Fruit fly (Drosophila melanogaster) whole organism, embryonic: ENCODE results near the gene CAH7.

Source experiments
- Awh ChIP-seq: fragments of 200-800 bp; sonication (Bioruptor generic); IDR thresholded peaks from 2 replicates; pipeline ENCODE4, ENCODE4 v1.3.6; 2022; ENCODE audit warnings: missing biosample characterization, missing genetic modification characterization
- B-H2 ChIP-seq: fragments of 200-800 bp; sonication (Bioruptor generic); optimal IDR thresholded peaks from 2 replicates; lab custom pipeline; 2018; ENCODE audit warnings: missing biosample characterization, mild to moderate bottlenecking, missing genetic modification characterization
- BEAF-32 ChIP-seq: fragments of 200-800 bp; sonication (Bioruptor generic); optimal IDR thresholded peaks from 3 replicates; lab custom pipeline; 2017; ENCODE audit warnings: missing biosample characterization, missing genetic modification characterization, mild to moderate bottlenecking, moderate library complexity, missing genetic modification reagents
- CG10366 ChIP-seq: fragments of 200-800 bp; sonication (Bioruptor generic); IDR thresholded peaks from 2 replicates; pipeline ENCODE4 v1.3.6; 2022; ENCODE audit warnings: missing biosample characterization, missing genetic modification characterization
- CG11723 ChIP-seq: fragments of 200-800 bp; sonication (Bioruptor generic); optimal IDR thresholded peaks from 2 replicates; lab custom pipeline; 2017; ENCODE audit warnings: missing biosample characterization, mild to moderate bottlenecking, missing genetic modification characterization
- CG13624 ChIP-seq: fragments of 200-800 bp; sonication (Bioruptor generic); optimal IDR thresholded peaks from 2 replicates; lab custom pipeline; 2016; ENCODE audit warnings: missing biosample characterization, missing genetic modification characterization
- CG14441 ChIP-seq: fragments of 200-800 bp; sonication (Bioruptor generic); IDR thresholded peaks from 2 replicates; pipeline ENCODE4 v1.3.6; 2022; ENCODE audit warnings: missing biosample characterization, missing genetic modification characterization
- CG15479 ChIP-seq: fragments of 200-800 bp; sonication (Bioruptor generic); optimal IDR thresholded peaks from 3 replicates; lab custom pipeline; 2019; ENCODE audit warnings: missing biosample characterization, mild to moderate bottlenecking, missing genetic modification characterization, moderate library complexity
- CG18619 ChIP-seq: fragments of 200-800 bp; sonication (Bioruptor generic); optimal IDR thresholded peaks from 3 replicates; lab custom pipeline; 2017; ENCODE audit warnings: missing biosample characterization, mild to moderate bottlenecking, missing genetic modification characterization
- CG2889 ChIP-seq: fragments of 200-800 bp; sonication (Bioruptor generic); IDR thresholded peaks from 3 replicates; pipeline ENCODE4 v1.3.6; 2022; ENCODE audit warnings: missing biosample characterization, missing genetic modification characterization
- CG30403 ChIP-seq: fragments of 200-800 bp; sonication (Bioruptor generic); optimal IDR thresholded peaks from 3 replicates; lab custom pipeline; 2016; ENCODE audit warnings: missing biosample characterization, missing genetic modification characterization
- CG4282 ChIP-seq: fragments of 200-800 bp; sonication (Bioruptor generic); optimal IDR thresholded peaks from 2 replicates; lab custom pipeline; 2016; ENCODE audit warnings: missing biosample characterization, missing genetic modification characterization
- CG7271 ChIP-seq: fragments of 200-800 bp; sonication (Bioruptor generic); optimal IDR thresholded peaks from 2 replicates; lab custom pipeline; 2018; ENCODE audit warnings: missing biosample characterization, mild to moderate bottlenecking, missing genetic modification characterization, moderate library complexity
- CG8388 ChIP-seq: fragments of 200-800 bp; sonication (Bioruptor generic); optimal IDR thresholded peaks from 2 replicates; lab custom pipeline; 2019; ENCODE audit warnings: missing biosample characterization, mild to moderate bottlenecking, missing genetic modification characterization, moderate library complexity
- CG9932 ChIP-seq: fragments of 200-800 bp; sonication (Bioruptor generic); IDR thresholded peaks from 2 replicates; pipeline ENCODE4 v1.3.6; 2022; ENCODE audit warnings: missing biosample characterization, missing genetic modification characterization
- CoRest ChIP-seq: fragments of 200-800 bp; sonication (Bioruptor generic); optimal IDR thresholded peaks from 3 replicates; lab custom pipeline; 2018; ENCODE audit warnings: missing biosample characterization, mild to moderate bottlenecking, missing genetic modification characterization, moderate library complexity
- E2f2 ChIP-seq: fragments of 200-800 bp; sonication (Bioruptor generic); IDR thresholded peaks from 2 replicates; pipeline ENCODE4 v1.3.6; 2022; ENCODE audit warnings: missing biosample characterization, missing genetic modification characterization
- Fer3 ChIP-seq: fragments of 200-800 bp; sonication (Bioruptor generic); optimal IDR thresholded peaks from 2 replicates; lab custom pipeline; 2018; ENCODE audit warnings: missing biosample characterization, mild to moderate bottlenecking, missing genetic modification characterization, moderate library complexity
- HLH4C ChIP-seq: fragments of 200-800 bp; sonication (Bioruptor generic); IDR thresholded peaks from 3 replicates; pipeline ENCODE4 v1.3.6; 2022; ENCODE audit warnings: missing biosample characterization, missing genetic modification characterization; ENCODE audit not compliant: partially characterized antibody
- Hey ChIP-seq: fragments of 200-800 bp; sonication (Bioruptor generic); optimal IDR thresholded peaks from 3 replicates; lab custom pipeline; 2018; ENCODE audit warnings: missing biosample characterization, mild to moderate bottlenecking, missing genetic modification characterization
- Hr78 ChIP-seq, 2 experiments: fragments of 200-800 bp in 1 of 2; fragments of >200 bp in 1 of 2; sonication (Bioruptor generic) in 1 of 2; optimal IDR thresholded peaks; 2 replicates each; lab custom pipeline; 2017 to 2019; ENCODE audit warnings: missing biosample characterization in 2 of 2, missing genetic modification characterization in 2 of 2, mild to moderate bottlenecking in 1 of 2, moderate library complexity in 1 of 2
- Mad ChIP-seq: fragments of 200-800 bp; sonication (Bioruptor generic); optimal IDR thresholded peaks from 2 replicates; lab custom pipeline; 2016; ENCODE audit warnings: missing biosample characterization, missing genetic modification characterization
- NFAT ChIP-seq: fragments of 200-800 bp; sonication (Bioruptor generic); IDR thresholded peaks from 2 replicates; pipeline ENCODE4 v1.3.6; 2022; ENCODE audit warnings: missing biosample characterization, missing genetic modification characterization
- Nf-YB ChIP-seq: fragments of 200-800 bp; sonication (Bioruptor generic); optimal IDR thresholded peaks from 3 replicates; lab custom pipeline; 2019; ENCODE audit warnings: missing biosample characterization, mild to moderate bottlenecking, missing genetic modification characterization, moderate library complexity
- Oli ChIP-seq: fragments of 200-800 bp; sonication (Bioruptor generic); optimal IDR thresholded peaks from 2 replicates; lab custom pipeline; 2018; ENCODE audit warnings: missing biosample characterization, mild to moderate bottlenecking, missing genetic modification characterization, moderate library complexity
- Ravus ChIP-seq: fragments of 200-800 bp; sonication (Bioruptor generic); IDR thresholded peaks from 2 replicates; pipeline ENCODE4 v1.3.6; 2022; ENCODE audit warnings: missing biosample characterization, missing genetic modification characterization
- abd-A ChIP-seq: fragments of 200-800 bp; sonication (Bioruptor generic); optimal IDR thresholded peaks from 3 replicates; lab custom pipeline; 2019; ENCODE audit warnings: missing biosample characterization, mild to moderate bottlenecking, missing genetic modification characterization, moderate library complexity
- btn ChIP-seq: fragments of 200-800 bp; sonication (Bioruptor generic); optimal IDR thresholded peaks from 2 replicates; lab custom pipeline; 2016; ENCODE audit warnings: missing biosample characterization, missing genetic modification characterization
- cas ChIP-seq: fragments of 200-800 bp; sonication (Bioruptor generic); IDR thresholded peaks from 2 replicates; pipeline ENCODE4 v1.3.6; 2022; ENCODE audit warnings: missing biosample characterization, missing genetic modification characterization
- chm ChIP-seq: fragments of 200-800 bp; sonication (Bioruptor generic); IDR thresholded peaks from 2 replicates; pipeline ENCODE4 v1.3.6; 2022; ENCODE audit warnings: missing biosample characterization, missing genetic modification characterization
- da ChIP-seq: fragments of 200-800 bp; sonication (Bioruptor generic); optimal IDR thresholded peaks from 2 replicates; lab custom pipeline; 2016; ENCODE audit warnings: missing biosample characterization, missing genetic modification characterization
- dimm ChIP-seq: fragments of 200-800 bp; sonication (Bioruptor generic); IDR thresholded peaks from 2 replicates; pipeline ENCODE4 v1.3.6; 2022; ENCODE audit warnings: missing biosample characterization, missing genetic modification characterization
- ewg ChIP-seq: fragments of 200-800 bp; sonication (Bioruptor generic); optimal IDR thresholded peaks from 3 replicates; lab custom pipeline; 2017; ENCODE audit warnings: mild to moderate bottlenecking, missing biosample characterization, missing genetic modification reagents, missing genetic modification characterization
- gem ChIP-seq: fragments of 200-800 bp; sonication (Bioruptor generic); optimal IDR thresholded peaks from 2 replicates; lab custom pipeline; 2019; ENCODE audit warnings: missing biosample characterization, mild to moderate bottlenecking, missing genetic modification characterization, moderate library complexity
- hb ChIP-seq: fragments of 200-800 bp; sonication (Bioruptor generic); IDR thresholded peaks from 3 replicates; pipeline ENCODE4 v1.3.6; 2022; ENCODE audit warnings: missing biosample characterization, missing genetic modification characterization; ENCODE audit not compliant: partially characterized antibody
- ind ChIP-seq: fragments of 200-800 bp; sonication (Bioruptor generic); optimal IDR thresholded peaks from 3 replicates; lab custom pipeline; 2016; ENCODE audit warnings: missing biosample characterization, missing genetic modification characterization
- lilli ChIP-seq: fragments of 200-800 bp; sonication (Bioruptor generic); optimal IDR thresholded peaks from 3 replicates; lab custom pipeline; 2016; ENCODE audit warnings: missing biosample characterization, missing genetic modification characterization
- maf-S ChIP-seq: fragments of 200-800 bp; sonication (Bioruptor generic); optimal IDR thresholded peaks from 2 replicates; lab custom pipeline; 2016; ENCODE audit warnings: missing biosample characterization, missing genetic modification characterization
- nau ChIP-seq: fragments of 200-800 bp; sonication (Bioruptor generic); optimal IDR thresholded peaks from 3 replicates; lab custom pipeline; 2017; ENCODE audit warnings: missing biosample characterization, mild to moderate bottlenecking, missing genetic modification characterization, missing genetic modification reagents
- org-1 ChIP-seq: fragments of 200-800 bp; sonication (Bioruptor generic); optimal IDR thresholded peaks from 2 replicates; lab custom pipeline; 2017; ENCODE audit warnings: missing biosample characterization, missing genetic modification characterization
- phol ChIP-seq: fragments of 200-800 bp; sonication (Bioruptor generic); optimal IDR thresholded peaks from 3 replicates; lab custom pipeline; 2018; ENCODE audit warnings: missing biosample characterization, mild to moderate bottlenecking, missing genetic modification characterization, moderate library complexity
- prd ChIP-seq, 3 experiments: fragments of >200 bp in 2 of 3; fragments of 200-800 bp in 1 of 3; sonication (Bioruptor generic) in 1 of 3; optimal IDR thresholded peaks in 2 of 3; IDR thresholded peaks in 1 of 3; 2 replicates in 2 of 3; 3 replicates in 1 of 3; pipeline versions ENCODE4 v1.3.6 to Lab custom; 2017 to 2022; ENCODE audit warnings: missing biosample characterization in 1 of 3, missing genetic modification characterization in 1 of 3
- pros ChIP-seq: fragments of 200-800 bp; sonication (Bioruptor generic); optimal IDR thresholded peaks from 3 replicates; lab custom pipeline; 2019; ENCODE audit warnings: missing biosample characterization, mild to moderate bottlenecking, missing genetic modification characterization, moderate library complexity
- sc ChIP-seq, 3 experiments: fragments of >200 bp in 2 of 3; fragments of 200-800 bp in 1 of 3; sonication (Bioruptor generic) in 1 of 3; optimal IDR thresholded peaks; 2 replicates in 2 of 3; 3 replicates in 1 of 3; lab custom pipeline; 2017; ENCODE audit warnings: mild to moderate bottlenecking in 1 of 3, missing biosample characterization in 1 of 3, missing genetic modification characterization in 1 of 3, missing genetic modification reagents in 1 of 3
- stc ChIP-seq: fragments of 200-800 bp; sonication (Bioruptor generic); IDR thresholded peaks from 2 replicates; pipeline ENCODE4 v1.3.6; 2022; ENCODE audit warnings: missing biosample characterization, missing genetic modification characterization
- unc-4 ChIP-seq: fragments of 200-800 bp; sonication (Bioruptor generic); IDR thresholded peaks from 2 replicates; pipeline ENCODE4 v1.3.6; 2022; ENCODE audit warnings: missing biosample characterization, missing genetic modification characterization; ENCODE audit not compliant: partially characterized antibody
- z ChIP-seq: fragments of 200-800 bp; sonication (Bioruptor generic); IDR thresholded peaks from 3 replicates; pipeline ENCODE4 v1.3.6; 2022; ENCODE audit warnings: missing biosample characterization, missing genetic modification characterization

Gene CAH7

DNA sequence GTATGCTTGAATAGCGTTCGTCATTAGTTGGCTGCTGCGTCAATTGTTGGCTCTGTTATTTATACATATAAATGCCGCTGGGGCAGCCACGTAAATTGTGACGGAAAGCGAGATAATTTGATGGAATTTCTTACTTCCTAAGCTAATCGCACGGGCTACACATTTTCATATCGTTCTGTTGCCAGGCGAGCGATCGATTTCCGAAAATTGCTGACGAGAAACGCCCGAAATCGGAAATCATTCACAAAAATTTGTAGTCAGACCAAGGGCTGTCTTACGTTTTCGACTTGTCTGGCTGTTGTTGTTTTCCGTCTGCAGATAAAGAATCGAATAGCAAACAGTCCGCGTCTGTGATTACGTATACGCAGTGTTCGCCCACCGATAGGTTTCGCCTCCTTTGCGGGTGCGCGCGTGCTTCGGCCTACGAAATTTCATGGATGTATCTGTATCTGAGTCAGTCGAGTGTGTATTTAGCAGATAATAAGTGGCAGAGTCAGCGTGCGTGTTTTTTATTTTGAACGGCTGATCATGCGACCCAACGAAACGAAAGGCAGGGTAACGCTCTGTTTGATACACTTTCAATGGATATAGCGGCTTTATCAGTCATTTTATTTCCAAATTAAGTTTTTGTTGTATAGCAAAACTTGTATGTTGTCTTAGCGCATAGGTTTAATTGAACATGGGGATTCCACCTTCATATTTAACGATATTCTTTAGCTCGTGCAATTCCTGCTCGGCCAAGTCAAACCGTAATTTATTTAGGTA lies 14.3 kb upstream of the CAH7 start (continued):
- TF ChIP-seq CG13624 (GFP tag; lab: Kevin White, UChicago) (peak; percentile 67), CG2889 (peak; percentile 60; the same call in 1 of the 3 replicates), Ravus (no peak), Fer3 (peak; percentile 83), phol (peak; percentile 62), CG18619 (peak; percentile 62), da (GFP tag; lab: Kevin White, UChicago) (no peak), gem (tag; lab: Kevin White, UChicago) (peak; percentile 83), ewg (GFP tag; lab: Kevin White, UChicago) (peak; percentile 38), btn (GFP tag; lab: Kevin White, UChicago) (no peak), CG7271 (tag; lab: Kevin White, UChicago) (no peak), Oli (tag; lab: Kevin White, UChicago) (peak; percentile 71), NFAT (GFP tag; lab: Robert Waterston, UW) (peak; percentile 61), Hr78 (GFP tag; optimal IDR thresholded peaks at IDR 0.05; lab: Kevin White, UChicago) (peak in 1 of 2 experiments; percentile 88), CG11723 (GFP tag; lab: Kevin White, UChicago) (no peak), org-1 (GFP tag; lab: Kevin White, UChicago) (peak; percentile 72), z (no peak), E2f2 (GFP tag; lab: Robert Waterston, UW) (peak; percentile 32; the same call in 1 of the 2 replicates), Hey (tag; lab: Kevin White, UChicago) (peak; percentile 59), prd (optimal IDR thresholded peaks at IDR 0.05; lab: Kevin White, UChicago) (no peak), prd (GFP tag; IDR thresholded peaks at IDR 0.05; lab: Robert Waterston, UW) (peak; percentile 70), chm (GFP tag; lab: Robert Waterston, UW) (peak; percentile 56; the same call in 1 of the 2 replicates), cas (GFP tag; lab: Robert Waterston, UW) (no peak), CG4282 (GFP tag; lab: Kevin White, UChicago) (no peak), CG14441 (peak; percentile 64), nau (GFP tag; lab: Kevin White, UChicago) (peak; percentile 57), HLH4C (no peak), hb (GFP tag; lab: Robert Waterston, UW) (no peak), unc-4 (no peak), lilli (GFP tag; lab: Kevin White, UChicago) (peak; percentile 81), Nf-YB (peak; percentile 42), pros (GFP tag; lab: Kevin White, UChicago) (no peak), ind (GFP tag; lab: Kevin White, UChicago) (peak; percentile 74), BEAF-32 (GFP tag; lab: Kevin White, UChicago) (no peak), maf-S (GFP tag; lab: Kevin White, UChicago) (peak; percentile 42), Awh (no peak), stc (GFP tag; lab: Robert Waterston, UW) (peak; percentile 56; the same call in 1 of the 2 replicates), CG10366 (GFP tag; lab: Robert Waterston, UW) (peak; percentile 42; the same call in 1 of the 2 replicates), Mad (GFP tag; lab: Kevin White, UChicago) (peak; percentile 39), sc (optimal IDR thresholded peaks at IDR 0.05; lab: Kevin White, UChicago) (no peak), sc (GFP tag; optimal IDR thresholded peaks at IDR 0.05; lab: Kevin White, UChicago) (no peak), dimm (GFP tag; lab: Robert Waterston, UW) (no peak), abd-A (tag; lab: Kevin White, UChicago) (peak; percentile 67), CG9932 (GFP tag; lab: Robert Waterston, UW) (peak; percentile 71), CG8388 (GFP tag; lab: Kevin White, UChicago) (peak; percentile 50), CoRest (tag; lab: Kevin White, UChicago) (peak; percentile 71), B-H2 (peak; percentile 51), CG30403 (peak; percentile 71), CG15479 (GFP tag; lab: Kevin White, UChicago) (no peak)
